Worm (Caenorhabditis elegans) whole organism, early embryonic: Measurements from ENCODE around the gene Y67D8C.22.

Experiments
- B0310.2 ChIP-seq: sonication (generic microtip); optimal IDR thresholded peaks from 2 replicates; lab custom pipeline; 2016; ENCODE audit warnings: mild to moderate bottlenecking, missing genetic modification characterization, missing compliant biosample characterization
- aly-1 ChIP-seq: sonication (generic microtip); optimal IDR thresholded peaks from 2 replicates; lab custom pipeline; 2016; ENCODE audit warnings: missing genetic modification characterization, missing compliant biosample characterization
- ama-1 ChIP-seq: fragments of 150-350 bp; optimal IDR thresholded peaks from 2 replicates; lab custom pipeline; 2014
- ceh-36 ChIP-seq: sonication (generic microtip); optimal IDR thresholded peaks from 2 replicates; lab custom pipeline; 2016; ENCODE audit warnings: missing genetic modification characterization, inconsistent platforms, missing compliant biosample characterization
- flt-1 ChIP-seq: fragments of 200-800 bp; sonication (Bioruptor generic); IDR thresholded peaks from 2 replicates; pipeline ENCODE4 v1.3.6; 2022; ENCODE audit warnings: missing genetic modification characterization, missing compliant biosample characterization
- hmbx-1 ChIP-seq: sonication (generic microtip); optimal IDR thresholded peaks from 2 replicates; lab custom pipeline; 2016; ENCODE audit warnings: mild to moderate bottlenecking, missing genetic modification characterization, missing compliant biosample characterization
- sea-1 ChIP-seq: fragments of 200-800 bp; sonication (Bioruptor generic); conservative IDR thresholded peaks from 2 replicates; pipeline ENCODE4 v1.3.6; 2022; ENCODE audit warnings: missing genetic modification characterization, missing compliant biosample characterization
- tra-4 ChIP-seq: sonication (generic microtip); optimal IDR thresholded peaks from 2 replicates; lab custom pipeline; 2017; ENCODE audit warnings: missing genetic modification characterization, missing compliant biosample characterization

- TF ChIP-seq ama-1 (lab: Kevin White, UChicago): no peak
- TF ChIP-seq flt-1 (GFP tag; lab: Robert Waterston, UW): no peak
- TF ChIP-seq ceh-36 (tag; lab: Kevin White, UChicago): no peak
- TF ChIP-seq tra-4 (tag; lab: Kevin White, UChicago): no peak
- TF ChIP-seq hmbx-1 (tag; lab: Kevin White, UChicago): no peak
- TF ChIP-seq sea-1 (GFP tag; lab: Robert Waterston, UW): no peak
- TF ChIP-seq aly-1 (tag; lab: Kevin White, UChicago): no peak
- no peak for TF ChIP-seq B0310.2 (tag; lab: Kevin White, UChicago)
Observed at ce11 chrIV:3086825-3087224, 10.7 kb upstream of the Y67D8C.22 start, which contains the start of gene Y67D8C.9.
